Worm (Caenorhabditis elegans) whole organism, young adult: ENCODE data around the gene arrd-11.

Experiments
- lir-1 ChIP-seq: fragments of 200-800 bp; sonication (Bioruptor generic); conservative IDR thresholded peaks from 2 replicates; pipeline ENCODE4 v1.3.6; 2022; ENCODE audit warnings: missing genetic modification reagents, missing genetic modification characterization, missing compliant biosample characterization
- nhr-80 ChIP-seq: sonication (generic microtip); optimal IDR thresholded peaks from 2 replicates; lab custom pipeline; 2016; ENCODE audit warnings: missing genetic modification characterization, missing compliant biosample characterization

DNA sequence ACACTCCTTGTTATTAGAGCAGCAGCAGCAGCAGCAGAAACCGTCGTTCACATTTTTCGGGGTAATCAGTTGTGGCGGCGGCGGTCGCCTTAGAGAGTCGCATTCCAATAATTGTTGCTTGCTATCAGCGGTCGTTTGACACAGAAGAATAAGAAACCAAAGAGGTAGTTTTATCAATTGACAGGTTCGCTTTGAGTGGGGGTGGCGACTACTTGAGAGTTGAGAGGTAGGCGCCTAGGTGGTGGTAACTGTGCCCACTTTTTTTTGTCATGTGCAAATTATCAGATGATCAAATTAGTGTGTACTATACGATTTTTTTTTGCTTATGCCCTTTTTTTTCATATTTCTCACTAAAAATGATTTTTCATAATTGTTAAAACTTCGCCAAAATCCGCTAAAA lies 50.7 kb downstream of the arrd-11 start:
- TF ChIP-seq nhr-80 (tag; lab: Kevin White, UChicago) (peak; percentile 96), lir-1 (no peak)
